Fruit fly (Drosophila melanogaster): ENCODE results near the gene CG16986.

The CG16986 gene

dm6 chr3L:2636023-2636968, 36.2 kb downstream of the CG16986 start (continued):
- TF ChIP-seq pum (GFP tag; optimal IDR thresholded peaks at IDR 0.05) (no peak), CG1832 (GFP tag; optimal IDR thresholded peaks at IDR 0.05) (no peak), danr (GFP tag; IDR thresholded peaks at IDR 0.05) (no peak), CG10267 (tag; optimal IDR thresholded peaks at IDR 0.05) (no peak), H15 (GFP tag; IDR thresholded peaks at IDR 0.05) (no peak), Abd-B (GFP tag; optimal IDR thresholded peaks at IDR 0.05) (no peak), Nf-YA (GFP tag; IDR thresholded peaks at IDR 0.05) (no peak), mld (GFP tag; IDR thresholded peaks at IDR 0.05; ENCODE audit: partially characterized antibody) (no peak), disco-r (GFP tag; optimal IDR thresholded peaks at IDR 0.05) (no peak), gcm2 (GFP tag; optimal IDR thresholded peaks at IDR 0.05) (no peak), sob (GFP tag; IDR thresholded peaks at IDR 0.05) (0 out of 2 replicates have a peak, but pooled peaks have one; percentile 5), unc-4 (GFP tag; IDR thresholded peaks at IDR 0.05; ENCODE audit: partially characterized antibody) (no peak), sqz (GFP tag; optimal IDR thresholded peaks at IDR 0.05) (no peak), slp2 (GFP tag; optimal IDR thresholded peaks at IDR 0.05) (no peak), slbo (GFP tag; IDR thresholded peaks at IDR 0.05) (peak; percentile 26; the same call in 1 of the 2 replicates), YL-1 (GFP tag; optimal IDR thresholded peaks at IDR 0.05) (no peak), CG16813 (GFP tag; IDR thresholded peaks at IDR 0.05; ENCODE audit: partially characterized antibody) (no peak), gce (GFP tag; IDR thresholded peaks at IDR 0.05) (no peak), CG2712 (tag; optimal IDR thresholded peaks at IDR 0.05) (peak; percentile 29), E2f2 (GFP tag; IDR thresholded peaks at IDR 0.05) (no peak), dan (GFP tag; IDR thresholded peaks at IDR 0.05) (no peak), CG34224 (GFP tag; IDR thresholded peaks at IDR 0.05; ENCODE audit: partially characterized antibody) (peak; percentile 12; the same call in 1 of the 3 replicates), Bgb (GFP tag; IDR thresholded peaks at IDR 0.05; ENCODE audit: partially characterized antibody) (0 out of 2 replicates have a peak, but pooled peaks have one; percentile 21), so (GFP tag; IDR thresholded peaks at IDR 0.05) (no peak), Aef1 (GFP tag; IDR thresholded peaks at IDR 0.05) (peak; percentile 51; the same call in 2 of the 3 replicates), CG10366 (GFP tag; IDR thresholded peaks at IDR 0.05) (no peak), lab (GFP tag; optimal IDR thresholded peaks at IDR 0.05) (no peak), NC2α (GFP tag; optimal IDR thresholded peaks at IDR 0.05) (no peak), CG13424 (tag; optimal IDR thresholded peaks at IDR 0.05) (no peak), Ets65A (GFP tag) (peak; percentile 53), CG10979 (tag; optimal IDR thresholded peaks at IDR 0.05) (peak; percentile 29), HLH3B (GFP tag; IDR thresholded peaks at IDR 0.05) (no peak), en (GFP tag; optimal IDR thresholded peaks at IDR 0.05) (no peak), CG12104 (GFP tag; optimal IDR thresholded peaks at IDR 0.05) (no peak), CG11695 (GFP tag; IDR thresholded peaks at IDR 0.05) (no peak), psq (GFP tag; optimal IDR thresholded peaks at IDR 0.05) (no peak), dmrt99B (tag; optimal IDR thresholded peaks at IDR 0.05) (no peak), Vsx1 (GFP tag; optimal IDR thresholded peaks at IDR 0.05) (no peak), nerfin-1 (tag; optimal IDR thresholded peaks at IDR 0.05) (no peak), Dek (tag; optimal IDR thresholded peaks at IDR 0.05) (no peak), yki (optimal IDR thresholded peaks at IDR 0.05) (no peak), emc (GFP tag; optimal IDR thresholded peaks at IDR 0.05) (no peak), CG7987 (GFP tag; optimal IDR thresholded peaks at IDR 0.05) (no peak), Sry-δ (GFP tag; optimal IDR thresholded peaks at IDR 0.05) (no peak), Hmx (GFP tag; optimal IDR thresholded peaks at IDR 0.05) (no peak), h (optimal IDR thresholded peaks at IDR 0.05) (no peak), crp (GFP tag; optimal IDR thresholded peaks at IDR 0.05) (no peak), Stat92E (GFP tag; optimal IDR thresholded peaks at IDR 0.05) (peak in 1 of 3 experiments; percentile 12), CG10959 (GFP tag; IDR thresholded peaks at IDR 0.05) (no peak)

Data from whole organism, embryonic.